Worm (Caenorhabditis elegans): ENCODE data around the gene nca-2.
A peak's percentile ranks its signal among the peaks of the same experiment; 100 is the strongest.

The nca-2 gene

ce11 chrIII:4984444-4985086 lies 19.2 kb downstream of the nca-2 start, which contains the start of gene C27F2.7 (continued):
- TF ChIP-seq C06A6.2 (GFP tag; conservative IDR thresholded peaks at IDR 0.05) (no peak), ceh-27 (GFP tag; optimal IDR thresholded peaks at IDR 0.05) (no peak), egl-18 (GFP tag; IDR thresholded peaks at IDR 0.05) (no peak), mcd-1 (GFP tag; IDR thresholded peaks at IDR 0.05) (no peak), bed-1 (GFP tag; IDR thresholded peaks at IDR 0.05) (no peak), snpc-3.4 (tag; optimal IDR thresholded peaks at IDR 0.05) (no peak), Y67H2A.10 (GFP tag; conservative IDR thresholded peaks at IDR 0.05) (no peak), nhr-90 (tag; optimal IDR thresholded peaks at IDR 0.05) (no peak), dox-1 (GFP tag; IDR thresholded peaks at IDR 0.05) (peak; percentile 84), F22D6.2 (tag; optimal IDR thresholded peaks at IDR 0.05) (no peak), hrde-1 (tag; optimal IDR thresholded peaks at IDR 0.05; ENCODE audit: borderline replicate concordance) (peak; percentile 29), F52B5.7 (tag; optimal IDR thresholded peaks at IDR 0.05) (no peak), T26A5.8 (tag; optimal IDR thresholded peaks at IDR 0.05) (no peak), lir-1 (GFP tag; conservative IDR thresholded peaks at IDR 0.05) (no peak), B0019.2 (GFP tag; conservative IDR thresholded peaks at IDR 0.05) (peak; percentile 68; the same call in 1 of the 2 replicates), F39B2.1 (GFP tag; IDR thresholded peaks at IDR 0.05) (no peak), tbx-9 (tag; optimal IDR thresholded peaks at IDR 0.05; ENCODE audit: borderline replicate concordance) (no peak), ztf-25 (GFP tag; IDR thresholded peaks at IDR 0.05) (0 out of 2 replicates have a peak, but pooled peaks have one; percentile 38), let-607 (tag; optimal IDR thresholded peaks at IDR 0.05) (no peak), lsy-27 (tag; optimal IDR thresholded peaks at IDR 0.05; ENCODE audit: borderline replicate concordance, insufficient read depth) (no peak), cebp-1 (GFP tag; IDR thresholded peaks at IDR 0.05) (no peak), cebp-1 (tag; optimal IDR thresholded peaks at IDR 0.05) (no peak), Y95B8A.8 (GFP tag; IDR thresholded peaks at IDR 0.05) (peak; percentile 81), tlf-1 (GFP tag; optimal IDR thresholded peaks at IDR 0.05) (peak; percentile 60), ceh-91 (GFP tag; IDR thresholded peaks at IDR 0.05) (peak; percentile 91), attf-3 (GFP tag; conservative IDR thresholded peaks at IDR 0.05) (no peak), F23B12.7 (tag; optimal IDR thresholded peaks at IDR 0.05; ENCODE audit: insufficient read depth) (no peak), ceh-79 (tag; optimal IDR thresholded peaks at IDR 0.05) (no peak), mes-4 (tag; optimal IDR thresholded peaks at IDR 0.05) (no peak), lin-40 (tag; optimal IDR thresholded peaks at IDR 0.05) (no peak), xnd-1 (tag; optimal IDR thresholded peaks at IDR 0.05) (peak; percentile 80), lag-1 (GFP tag; IDR thresholded peaks at IDR 0.05) (no peak), hlh-26 (GFP tag; conservative IDR thresholded peaks at IDR 0.05) (no peak), ztf-22 (GFP tag; optimal IDR thresholded peaks at IDR 0.05) (no peak), ets-4 (GFP tag; optimal IDR thresholded peaks at IDR 0.05) (no peak), athp-1 (tag; optimal IDR thresholded peaks at IDR 0.05) (peak; percentile 67), sptf-2 (GFP tag; optimal IDR thresholded peaks at IDR 0.05) (no peak), F57C9.4 (tag; optimal IDR thresholded peaks at IDR 0.05) (no peak), sdz-38 (tag; optimal IDR thresholded peaks at IDR 0.05) (no peak), mel-28 (tag; optimal IDR thresholded peaks at IDR 0.05; ENCODE audit: borderline replicate concordance) (no peak), ztf-28 (GFP tag; IDR thresholded peaks at IDR 0.05) (no peak), let-526 (GFP tag; IDR thresholded peaks at IDR 0.05) (no peak), ztf-26 (tag; optimal IDR thresholded peaks at IDR 0.05) (no peak), F10E7.11 (tag; optimal IDR thresholded peaks at IDR 0.05) (no peak), egl-44 (GFP tag; IDR thresholded peaks at IDR 0.05) (no peak), akir-1 (GFP tag; optimal IDR thresholded peaks at IDR 0.05) (no peak), bed-2 (GFP tag; IDR thresholded peaks at IDR 0.05) (no peak), madf-10 (tag; optimal IDR thresholded peaks at IDR 0.05) (no peak)
